Comparison of ENCODE assay signal across 6 fruit fly cellular contexts in the genomic region with DNA sequence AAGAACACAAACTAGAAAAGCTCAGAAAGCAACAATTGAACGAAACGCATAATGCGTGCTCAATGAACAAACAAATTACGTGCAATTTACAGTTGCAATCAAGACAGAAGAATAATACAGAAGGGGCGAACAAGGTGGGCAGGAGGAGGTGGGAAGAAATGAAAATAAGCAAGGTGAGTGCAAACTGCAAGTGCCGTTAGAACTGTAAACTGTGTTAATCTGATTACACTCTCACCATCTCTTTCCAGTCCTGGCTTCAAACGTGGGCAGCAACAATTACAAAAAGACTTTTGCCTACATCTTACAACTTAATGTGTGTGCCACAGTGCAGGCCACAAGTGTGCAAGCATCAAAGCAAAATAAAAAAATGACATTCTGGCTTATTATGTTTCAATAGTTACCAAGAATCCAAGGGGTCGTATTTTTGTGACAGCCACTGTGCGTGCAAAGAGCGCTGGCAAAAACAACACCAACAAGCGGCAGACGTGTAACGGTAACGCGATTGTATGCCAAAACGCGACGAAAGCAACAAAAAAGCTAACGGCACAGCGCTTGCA.
TF ChIP-seq lines count a peak whose summit lies in the region.

No protein-coding gene starts in this region.

- no peak for TF ChIP-seq CTCF in whole organism, embryonic (GFP tag; optimal IDR thresholded peaks at IDR 0.05; lab: Kevin White, UChicago)

TF ChIP-seq in whole organism, 6 proteins besides CTCF, POLR2A, EP300 and RAD21:
- peak in 1 of 2 experiments; percentile 8 for TF ChIP-seq EcR (GFP tag; optimal IDR thresholded peaks at IDR 0.05; lab: Kevin White, UChicago)
- TF ChIP-seq psq (optimal IDR thresholded peaks at IDR 0.05; lab: Kevin White, UChicago): peak; percentile 31
- no peak for TF ChIP-seq CG8478 (optimal IDR thresholded peaks at IDR 0.05; lab: Kevin White, UChicago)

TF ChIP-seq in whole organism, adult, 20 proteins besides CTCF, POLR2A, EP300 and RAD21:
- TF ChIP-seq CG14711 (tag; optimal IDR thresholded peaks at IDR 0.05; lab: Kevin White, UChicago): peak; percentile 38
- no peak for TF ChIP-seq CG5204 (GFP tag; optimal IDR thresholded peaks at IDR 0.05; lab: Kevin White, UChicago)
- TF ChIP-seq Hr96 (GFP tag; optimal IDR thresholded peaks at IDR 0.05; lab: Kevin White, UChicago): no peak
- TF ChIP-seq Clk (GFP tag; optimal IDR thresholded peaks at IDR 0.05; lab: Kevin White, UChicago): no peak
- TF ChIP-seq CG11617 (GFP tag; optimal IDR thresholded peaks at IDR 0.05; lab: Kevin White, UChicago): no peak
- no peak for TF ChIP-seq CG12768 (GFP tag; optimal IDR thresholded peaks at IDR 0.05; lab: Kevin White, UChicago)
- no peak for TF ChIP-seq CG33017 (tag; optimal IDR thresholded peaks at IDR 0.05; lab: Kevin White, UChicago)
- no peak for TF ChIP-seq CG7101 (tag; optimal IDR thresholded peaks at IDR 0.05; lab: Kevin White, UChicago)
- TF ChIP-seq CG1620 (GFP tag; optimal IDR thresholded peaks at IDR 0.05; lab: Kevin White, UChicago): peak; percentile 35
- TF ChIP-seq kay (GFP tag; lab: Kevin White, UChicago; ENCODE audit: borderline replicate concordance): no peak
- TF ChIP-seq ovo (GFP tag; optimal IDR thresholded peaks at IDR 0.05; lab: Kevin White, UChicago): peak; percentile 70
- TF ChIP-seq Crg-1 (GFP tag; optimal IDR thresholded peaks at IDR 0.05; lab: Kevin White, UChicago): no peak
- no peak for TF ChIP-seq Mnt (GFP tag; optimal IDR thresholded peaks at IDR 0.05; lab: Kevin White, UChicago)
- peak; percentile 85 for TF ChIP-seq pad (GFP tag; optimal IDR thresholded peaks at IDR 0.05; lab: Kevin White, UChicago)

TF ChIP-seq in whole organism, embryonic, 481 proteins besides CTCF, POLR2A, EP300 and RAD21:
- TF ChIP-seq Sry-β (GFP tag; optimal IDR thresholded peaks at IDR 0.05; lab: Kevin White, UChicago): peak; percentile 42
- peak; percentile 65 for TF ChIP-seq CG8388 (GFP tag; optimal IDR thresholded peaks at IDR 0.05; lab: Kevin White, UChicago)
- peak; percentile 42 for TF ChIP-seq Drgx (GFP tag; IDR thresholded peaks at IDR 0.05; lab: Robert Waterston, UW)
- no peak for TF ChIP-seq corto (GFP tag; optimal IDR thresholded peaks at IDR 0.05; lab: Kevin White, UChicago)
- 0 out of 2 replicates have a peak, but pooled peaks have one; percentile 22 for TF ChIP-seq CG14014 (GFP tag; IDR thresholded peaks at IDR 0.05; lab: Robert Waterston, UW)
- TF ChIP-seq sens (GFP tag; lab: Kevin White, UChicago): peak; percentile 20
- no peak for TF ChIP-seq Xrp1 (GFP tag; IDR thresholded peaks at IDR 0.05; lab: Robert Waterston, UW)
- no peak for TF ChIP-seq en (GFP tag; optimal IDR thresholded peaks at IDR 0.05; lab: Kevin White, UChicago)
- TF ChIP-seq CG11696 (GFP tag; IDR thresholded peaks at IDR 0.05; lab: Robert Waterston, UW): 0 out of 2 replicates have a peak, but pooled peaks have one; percentile 41

TF ChIP-seq in whole organism, prepupa, 60 proteins besides CTCF, POLR2A, EP300 and RAD21 (continues in another document):
- TF ChIP-seq Hr4 (GFP tag; optimal IDR thresholded peaks at IDR 0.05; lab: Kevin White, UChicago): peak; percentile 35
- no peak for TF ChIP-seq Met (GFP tag; optimal IDR thresholded peaks at IDR 0.05; lab: Kevin White, UChicago)
- peak; percentile 49 for TF ChIP-seq Gug (GFP tag; IDR thresholded peaks at IDR 0.05; lab: Robert Waterston, UW)
- no peak for TF ChIP-seq Ets96B (tag; optimal IDR thresholded peaks at IDR 0.05; lab: Kevin White, UChicago)
- TF ChIP-seq CG32006 (GFP tag; optimal IDR thresholded peaks at IDR 0.05; lab: Kevin White, UChicago): peak; percentile 34
- TF ChIP-seq Sox102F (GFP tag; optimal IDR thresholded peaks at IDR 0.05; lab: Kevin White, UChicago): peak; percentile 44
- TF ChIP-seq fkh (GFP tag; optimal IDR thresholded peaks at IDR 0.05; lab: Kevin White, UChicago): no peak
- peak; percentile 22 for TF ChIP-seq CG4318 (GFP tag; optimal IDR thresholded peaks at IDR 0.05; lab: Kevin White, UChicago)
- 0 out of 3 replicates have a peak, but pooled peaks have one; percentile 28 for TF ChIP-seq CG8119 (GFP tag; IDR thresholded peaks at IDR 0.05; lab: Robert Waterston, UW)
- no peak for TF ChIP-seq CG16779 (tag; optimal IDR thresholded peaks at IDR 0.05; lab: Kevin White, UChicago)
- TF ChIP-seq Lpt (GFP tag; optimal IDR thresholded peaks at IDR 0.05; lab: Kevin White, UChicago): peak; percentile 22
- no peak for TF ChIP-seq Eip93F (GFP tag; optimal IDR thresholded peaks at IDR 0.05; lab: Kevin White, UChicago)
- TF ChIP-seq CG34406 (GFP tag; optimal IDR thresholded peaks at IDR 0.05; lab: Kevin White, UChicago): peak; percentile 12
- TF ChIP-seq Hr38 (GFP tag; optimal IDR thresholded peaks at IDR 0.05; lab: Kevin White, UChicago): no peak
- TF ChIP-seq CG10669 (GFP tag; optimal IDR thresholded peaks at IDR 0.05; lab: Kevin White, UChicago): peak; percentile 15
- peak; percentile 64 for TF ChIP-seq CG15336 (GFP tag; IDR thresholded peaks at IDR 0.05; lab: Robert Waterston, UW)
- TF ChIP-seq pdm3 (GFP tag; optimal IDR thresholded peaks at IDR 0.05; lab: Kevin White, UChicago): peak; percentile 40
- no peak for TF ChIP-seq dsx (GFP tag; optimal IDR thresholded peaks at IDR 0.05; lab: Kevin White, UChicago; ENCODE audit: poor library complexity, severe bottlenecking)
- peak; percentile 58 for TF ChIP-seq OdsH (GFP tag; optimal IDR thresholded peaks at IDR 0.05; lab: Kevin White, UChicago)
- peak; percentile 68 for TF ChIP-seq CG31627 (GFP tag; optimal IDR thresholded peaks at IDR 0.05; lab: Kevin White, UChicago)

TF ChIP-seq in whole organism, pupa, 21 proteins besides CTCF, POLR2A, EP300 and RAD21:
- TF ChIP-seq Snoo (tag; optimal IDR thresholded peaks at IDR 0.05; lab: Kevin White, UChicago): no peak
- peak; percentile 63 for TF ChIP-seq Ets98B (GFP tag; IDR thresholded peaks at IDR 0.05; lab: Robert Waterston, UW)
- no peak for TF ChIP-seq CG13204 (GFP tag; optimal IDR thresholded peaks at IDR 0.05; lab: Kevin White, UChicago)
- peak; percentile 24 for TF ChIP-seq CG9948 (tag; optimal IDR thresholded peaks at IDR 0.05; lab: Kevin White, UChicago)
- peak; percentile 78 for TF ChIP-seq fd96Ca (GFP tag; IDR thresholded peaks at IDR 0.05; lab: Robert Waterston, UW)
- TF ChIP-seq CG4496 (GFP tag; IDR thresholded peaks at IDR 0.05; lab: Robert Waterston, UW): peak; percentile 56; the same call in 1 of the 3 replicates
- TF ChIP-seq CG17806 (tag; optimal IDR thresholded peaks at IDR 0.05; lab: Kevin White, UChicago): peak; percentile 23
- peak; percentile 66 for TF ChIP-seq CG32121 (GFP tag; IDR thresholded peaks at IDR 0.05; lab: Robert Waterston, UW)
- TF ChIP-seq CG34367 (tag; optimal IDR thresholded peaks at IDR 0.05; lab: Kevin White, UChicago): peak; percentile 17
- peak; percentile 27 for TF ChIP-seq CG8159 (tag; optimal IDR thresholded peaks at IDR 0.05; lab: Kevin White, UChicago)
- peak; percentile 49 for TF ChIP-seq CG14655 (GFP tag; optimal IDR thresholded peaks at IDR 0.05; lab: Kevin White, UChicago)
- TF ChIP-seq Pif1A (GFP tag; optimal IDR thresholded peaks at IDR 0.05; lab: Kevin White, UChicago): no peak
- 0 out of 2 replicates have a peak, but pooled peaks have one; percentile 15 for TF ChIP-seq CG10348 (GFP tag; IDR thresholded peaks at IDR 0.05; lab: Robert Waterston, UW)
- TF ChIP-seq CG12605 (GFP tag; IDR thresholded peaks at IDR 0.05; lab: Robert Waterston, UW): peak; percentile 51
- peak; percentile 7 for TF ChIP-seq CG15710 (tag; optimal IDR thresholded peaks at IDR 0.05; lab: Kevin White, UChicago)
- no peak for TF ChIP-seq EcR (GFP tag; optimal IDR thresholded peaks at IDR 0.05; lab: Kevin White, UChicago)
- no peak for TF ChIP-seq gl (tag; optimal IDR thresholded peaks at IDR 0.05; lab: Kevin White, UChicago)
- no peak for TF ChIP-seq D1 (tag; optimal IDR thresholded peaks at IDR 0.05; lab: Kevin White, UChicago)
- TF ChIP-seq Pif1B (GFP tag; optimal IDR thresholded peaks at IDR 0.05; lab: Kevin White, UChicago): no peak
- TF ChIP-seq CG8301 (tag; optimal IDR thresholded peaks at IDR 0.05; lab: Kevin White, UChicago): peak; percentile 59
- no peak for TF ChIP-seq rn (GFP tag; IDR thresholded peaks at IDR 0.05; lab: Robert Waterston, UW)

TF ChIP-seq in whole organism, wandering third instar larva, 38 proteins besides CTCF, POLR2A, EP300 and RAD21:
- TF ChIP-seq foxo (GFP tag; optimal IDR thresholded peaks at IDR 0.05; lab: Kevin White, UChicago) (peak in 1 of 2 experiments; percentile 2), sv (GFP tag; optimal IDR thresholded peaks at IDR 0.05; lab: Kevin White, UChicago) (no peak), CG9705 (GFP tag; optimal IDR thresholded peaks at IDR 0.05; lab: Kevin White, UChicago) (no peak), br (GFP tag; optimal IDR thresholded peaks at IDR 0.05; lab: Kevin White, UChicago) (no peak), CrebA (GFP tag; optimal IDR thresholded peaks at IDR 0.05; lab: Kevin White, UChicago; ENCODE audit: borderline replicate concordance) (no peak), lola (GFP tag; optimal IDR thresholded peaks at IDR 0.05; lab: Kevin White, UChicago) (no peak), usp (GFP tag; optimal IDR thresholded peaks at IDR 0.05; lab: Kevin White, UChicago) (no peak), dl (GFP tag; optimal IDR thresholded peaks at IDR 0.05; lab: Kevin White, UChicago; ENCODE audit: insufficient read depth in 1 of 2, partially characterized antibody in 2 of 2) (no peak), HLH106 (tag; optimal IDR thresholded peaks at IDR 0.05; lab: Kevin White, UChicago) (no peak), Myc (optimal IDR thresholded peaks at IDR 0.05; lab: Kevin White, UChicago) (peak; percentile 39), sage (GFP tag; optimal IDR thresholded peaks at IDR 0.05; lab: Kevin White, UChicago) (no peak)
TF ChIP-seq in whole organism, wandering third instar larva: peak in this region for 2.
